1 fruit fly cellular context compared by ENCODE assay signal in genomic region chr3R:10176927-10177511, dm6.
TF ChIP-seq lines count a peak whose summit lies in the region.

No protein-coding gene starts in this region.

TF ChIP-seq in whole organism, prepupa, 60 proteins besides CTCF, POLR2A, EP300 and RAD21 (continued from another document):
- peak; percentile 31 for TF ChIP-seq Eip75B (GFP tag; optimal IDR thresholded peaks at IDR 0.05; lab: Kevin White, UChicago)
- TF ChIP-seq Hr38 (GFP tag; optimal IDR thresholded peaks at IDR 0.05; lab: Kevin White, UChicago): no peak
- TF ChIP-seq CG3032 (tag; optimal IDR thresholded peaks at IDR 0.05; lab: Kevin White, UChicago): peak; percentile 63
- TF ChIP-seq Eip93F (GFP tag; optimal IDR thresholded peaks at IDR 0.05; lab: Kevin White, UChicago): no peak
- peak; percentile 33 for TF ChIP-seq OdsH (GFP tag; optimal IDR thresholded peaks at IDR 0.05; lab: Kevin White, UChicago)
- peak; percentile 45 for TF ChIP-seq acj6 (GFP tag; optimal IDR thresholded peaks at IDR 0.05; lab: Kevin White, UChicago)
- TF ChIP-seq CG6808 (GFP tag; optimal IDR thresholded peaks at IDR 0.05; lab: Kevin White, UChicago): peak; percentile 78
- peak; percentile 2 for TF ChIP-seq CG34406 (GFP tag; optimal IDR thresholded peaks at IDR 0.05; lab: Kevin White, UChicago)
- peak; percentile 3 for TF ChIP-seq esn (GFP tag; optimal IDR thresholded peaks at IDR 0.05; lab: Kevin White, UChicago)
- no peak for TF ChIP-seq Smox (GFP tag; optimal IDR thresholded peaks at IDR 0.05; lab: Kevin White, UChicago)
- peak; percentile 38 for TF ChIP-seq net (GFP tag; optimal IDR thresholded peaks at IDR 0.05; lab: Kevin White, UChicago)
- peak; percentile 22 for TF ChIP-seq CG11762 (GFP tag; optimal IDR thresholded peaks at IDR 0.05; lab: Kevin White, UChicago; ENCODE audit: insufficient read depth)
- TF ChIP-seq CG6276 (GFP tag; optimal IDR thresholded peaks at IDR 0.05; lab: Kevin White, UChicago): no peak
- no peak for TF ChIP-seq CG8119 (GFP tag; IDR thresholded peaks at IDR 0.05; lab: Robert Waterston, UW)
- no peak for TF ChIP-seq Sox102F (GFP tag; optimal IDR thresholded peaks at IDR 0.05; lab: Kevin White, UChicago)
- TF ChIP-seq salr (GFP tag; optimal IDR thresholded peaks at IDR 0.05; lab: Kevin White, UChicago): peak in 1 of 2 experiments; percentile 41
- no peak for TF ChIP-seq dac (GFP tag; optimal IDR thresholded peaks at IDR 0.05; lab: Kevin White, UChicago)
- no peak for TF ChIP-seq Blimp-1 (GFP tag; optimal IDR thresholded peaks at IDR 0.05; lab: Kevin White, UChicago)
- no peak for TF ChIP-seq CG10669 (GFP tag; optimal IDR thresholded peaks at IDR 0.05; lab: Kevin White, UChicago)
- TF ChIP-seq Ets96B (tag; optimal IDR thresholded peaks at IDR 0.05; lab: Kevin White, UChicago): peak; percentile 62
- TF ChIP-seq CG31627 (GFP tag; optimal IDR thresholded peaks at IDR 0.05; lab: Kevin White, UChicago): no peak
- TF ChIP-seq CG3919 (GFP tag; optimal IDR thresholded peaks at IDR 0.05; lab: Kevin White, UChicago): peak; percentile 55
- TF ChIP-seq Gug (GFP tag; IDR thresholded peaks at IDR 0.05; lab: Robert Waterston, UW): no peak
- TF ChIP-seq topi (GFP tag; optimal IDR thresholded peaks at IDR 0.05; lab: Kevin White, UChicago): no peak
- no peak for TF ChIP-seq CG7368 (GFP tag; optimal IDR thresholded peaks at IDR 0.05; lab: Kevin White, UChicago)
- TF ChIP-seq Ets21C (GFP tag; optimal IDR thresholded peaks at IDR 0.05; lab: Kevin White, UChicago): no peak
- TF ChIP-seq lz (GFP tag; optimal IDR thresholded peaks at IDR 0.05; lab: Kevin White, UChicago): no peak
- peak; percentile 90 for TF ChIP-seq Eip78C (GFP tag; lab: Kevin White, UChicago)
- peak; percentile 38 for TF ChIP-seq pdm3 (GFP tag; optimal IDR thresholded peaks at IDR 0.05; lab: Kevin White, UChicago)
- no peak for TF ChIP-seq cyc (GFP tag; optimal IDR thresholded peaks at IDR 0.05; lab: Kevin White, UChicago)
- TF ChIP-seq CG6163 (GFP tag; IDR thresholded peaks at IDR 0.05; lab: Robert Waterston, UW): no peak
